Fruit fly (Drosophila melanogaster): ENCODE results near the gene Cln3.

Cln3 gene

DNA sequence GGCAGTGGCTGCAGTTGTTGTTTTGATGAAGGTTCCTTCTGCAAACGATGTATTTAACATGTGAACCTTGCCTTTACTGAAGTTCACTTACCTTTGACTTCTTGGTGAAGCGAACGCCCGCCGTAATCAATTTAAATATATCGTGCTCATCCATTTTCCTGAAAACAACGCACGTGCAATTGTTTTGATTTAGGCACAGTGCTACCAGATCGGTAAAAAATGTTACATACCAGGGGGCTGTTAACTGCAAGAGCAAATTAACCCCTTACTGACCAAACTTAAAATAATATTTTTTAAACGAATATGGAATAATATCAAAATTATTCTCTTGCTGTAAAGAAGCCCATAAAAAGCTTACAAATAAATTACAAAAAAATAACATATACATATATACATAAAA is 9.4 kb downstream of the Cln3 start, which contains the start of gene ais (continued):
- no peak for TF ChIP-seq Fer2 (tag; optimal IDR thresholded peaks at IDR 0.05)
- TF ChIP-seq BEAF-32 (GFP tag; optimal IDR thresholded peaks at IDR 0.05), result peak; percentile 34
- TF ChIP-seq pzg (GFP tag; optimal IDR thresholded peaks at IDR 0.05), result peak; percentile 38
- peak; percentile 69 for TF ChIP-seq Med (GFP tag)
- peak in 1 of 2 experiments; percentile 21 for TF ChIP-seq Pdp1 (GFP tag; optimal IDR thresholded peaks at IDR 0.05)
- TF ChIP-seq Myb (GFP tag; optimal IDR thresholded peaks at IDR 0.05), result peak; percentile 32
- TF ChIP-seq CG6813 (GFP tag; optimal IDR thresholded peaks at IDR 0.05), result no peak
- TF ChIP-seq her (GFP tag; optimal IDR thresholded peaks at IDR 0.05), result no peak
- no peak for TF ChIP-seq CG1602 (GFP tag; optimal IDR thresholded peaks at IDR 0.05)
- peak; percentile 22 for TF ChIP-seq PHDP (tag; optimal IDR thresholded peaks at IDR 0.05)
- peak; percentile 20 for TF ChIP-seq CG12659 (GFP tag; optimal IDR thresholded peaks at IDR 0.05)
- no peak for TF ChIP-seq Rfx (GFP tag; IDR thresholded peaks at IDR 0.05)
- peak; percentile 14 for TF ChIP-seq CG13775 (GFP tag; optimal IDR thresholded peaks at IDR 0.05)
- TF ChIP-seq NfI (GFP tag; optimal IDR thresholded peaks at IDR 0.05), result peak; percentile 10
- TF ChIP-seq Hmr (GFP tag; optimal IDR thresholded peaks at IDR 0.05), result peak; percentile 11
- peak; percentile 41 for TF ChIP-seq B-H2 (GFP tag; optimal IDR thresholded peaks at IDR 0.05)
- peak; percentile 42; the same call in 1 of the 3 replicates for TF ChIP-seq Opbp (GFP tag; IDR thresholded peaks at IDR 0.05; ENCODE audit: partially characterized antibody)
- no peak for TF ChIP-seq Spps (tag; optimal IDR thresholded peaks at IDR 0.05)
- no peak for TF ChIP-seq mam (GFP tag; optimal IDR thresholded peaks at IDR 0.05)
- TF ChIP-seq CG16813 (GFP tag; IDR thresholded peaks at IDR 0.05; ENCODE audit: partially characterized antibody), result 0 out of 3 replicates have a peak, but pooled peaks have one; percentile 9
- TF ChIP-seq stwl (tag; optimal IDR thresholded peaks at IDR 0.05), result peak; percentile 63
- no peak for TF ChIP-seq nom (GFP tag; optimal IDR thresholded peaks at IDR 0.05)
- TF ChIP-seq CG33213 (GFP tag; optimal IDR thresholded peaks at IDR 0.05), result no peak
- TF ChIP-seq wdn (GFP tag; IDR thresholded peaks at IDR 0.05), result no peak
- peak; percentile 15 for TF ChIP-seq CG15696 (tag; optimal IDR thresholded peaks at IDR 0.05)
- no peak for TF ChIP-seq CG32767 (GFP tag; IDR thresholded peaks at IDR 0.05)
- 0 out of 4 replicates have a peak, but pooled peaks have one; percentile 30 for TF ChIP-seq chinmo (GFP tag; IDR thresholded peaks at IDR 0.05; ENCODE audit: partially characterized antibody)
- TF ChIP-seq CG9817 (tag; optimal IDR thresholded peaks at IDR 0.05), result peak; percentile 22
- TF ChIP-seq tap (tag; optimal IDR thresholded peaks at IDR 0.05), result no peak
- TF ChIP-seq CrebB (tag; optimal IDR thresholded peaks at IDR 0.05), result no peak
- peak; percentile 62 for TF ChIP-seq Max (GFP tag; optimal IDR thresholded peaks at IDR 0.05)
- TF ChIP-seq CG13424 (tag; optimal IDR thresholded peaks at IDR 0.05), result peak; percentile 32
- TF ChIP-seq CG34422 (GFP tag; IDR thresholded peaks at IDR 0.05), result 0 out of 3 replicates have a peak, but pooled peaks have one; percentile 10

DNA sequence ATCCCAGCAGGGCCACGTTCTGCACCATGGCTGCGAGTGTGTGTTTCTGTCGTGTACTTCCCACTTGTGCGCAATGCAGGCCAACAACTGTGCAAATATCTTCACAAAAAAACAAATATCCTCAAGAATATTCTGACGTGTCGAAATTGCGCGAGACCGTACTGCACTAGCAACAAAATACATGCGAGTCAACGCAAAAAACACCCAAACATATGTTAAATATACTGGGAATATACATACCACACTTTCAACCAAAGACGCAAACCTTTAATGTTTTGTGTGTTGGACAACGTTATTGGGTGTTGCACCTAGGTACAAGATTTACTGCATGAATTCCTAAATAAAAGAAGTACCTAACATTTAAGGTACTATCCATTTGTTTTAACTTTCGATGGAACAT is 11.8 kb downstream of the Cln3 start, which contains the start of gene NUCB1:
NUCB1 (minus strand) TSS at position 173 of the 400 bp plus-strand sequence.
- TF ChIP-seq MESR4 (GFP tag; optimal IDR thresholded peaks at IDR 0.05) (peak; percentile 93), HmgD (GFP tag; optimal IDR thresholded peaks at IDR 0.05) (peak; percentile 72), Oli (tag; optimal IDR thresholded peaks at IDR 0.05) (no peak), jumu (GFP tag; optimal IDR thresholded peaks at IDR 0.05) (peak; percentile 8), row (GFP tag; IDR thresholded peaks at IDR 0.05) (peak; percentile 97), CG9932 (GFP tag; IDR thresholded peaks at IDR 0.05) (peak; percentile 68), CG2120 (GFP tag; optimal IDR thresholded peaks at IDR 0.05) (peak; percentile 70), Atf-2 (GFP tag; optimal IDR thresholded peaks at IDR 0.05) (peak; percentile 12), pho (GFP tag; optimal IDR thresholded peaks at IDR 0.05) (peak; percentile 63), Jarid2 (GFP tag; optimal IDR thresholded peaks at IDR 0.05) (peak; percentile 69), NC2β (GFP tag; optimal IDR thresholded peaks at IDR 0.05) (peak; percentile 40), Camta (GFP tag; optimal IDR thresholded peaks at IDR 0.05) (peak; percentile 15), CG10654 (GFP tag; optimal IDR thresholded peaks at IDR 0.05) (peak; percentile 15), knrl (GFP tag; IDR thresholded peaks at IDR 0.05; ENCODE audit: partially characterized antibody) (peak; percentile 26; the same call in 1 of the 3 replicates), tup (GFP tag; optimal IDR thresholded peaks at IDR 0.05) (peak; percentile 27), CG12155 (GFP tag; optimal IDR thresholded peaks at IDR 0.05) (peak; percentile 11), ro (GFP tag; IDR thresholded peaks at IDR 0.05) (no peak), CG17829 (tag; optimal IDR thresholded peaks at IDR 0.05) (peak; percentile 46)

All from whole organism, embryonic.